Worm (Caenorhabditis elegans) whole organism, L1 larva: ENCODE data around the gene srt-47.

Experiments used
- ces-1 ChIP-seq: fragments of 150-350 bp; optimal IDR thresholded peaks from 2 replicates; lab custom pipeline; 2014; ENCODE audit warnings: missing biosample characterization, missing genetic modification reagents, missing genetic modification characterization
- elt-3 ChIP-seq, 6 experiments: fragments of 150-350 bp in 1 of 6; sonication (generic microtip); optimal IDR thresholded peaks; 2 replicates each; lab custom pipeline; 2017 to 2018; ENCODE audit warnings: missing biosample characterization in 6 of 6, missing genetic modification characterization in 6 of 6, inconsistent platforms in 1 of 6
- nhr-237 ChIP-seq: fragments of 150-350 bp; optimal IDR thresholded peaks from 2 replicates; lab custom pipeline; 2014; ENCODE audit warnings: missing biosample characterization, missing genetic modification characterization

- TF ChIP-seq ces-1 (GFP tag; lab: Kevin White, UChicago) (no peak), nhr-237 (tag; lab: Kevin White, UChicago) (no peak), elt-3 (tag; optimal IDR thresholded peaks at IDR 0.05; lab: Kevin White, UChicago) (no peak)
Observed at ce11 chrIV:15037492-15037891, 15.7 kb downstream of the srt-47 start.
